Worm (Caenorhabditis elegans): ENCODE results near the gene nlp-53.

Gene nlp-53

ce11 chrX:13604946-13605617 lies 13.6 kb upstream of the nlp-53 start, which contains the start of gene F54B11.9 (continued):
- TF ChIP-seq ceh-62 (tag; optimal IDR thresholded peaks at IDR 0.05) (no peak), egl-27 (tag; optimal IDR thresholded peaks at IDR 0.05) (no peak), nhr-11 (tag; optimal IDR thresholded peaks at IDR 0.05) (peak; percentile 56), ceh-44 (GFP tag; IDR thresholded peaks at IDR 0.05) (no peak)

ce11 chrX:13605854-13606253 lies 12.8 kb upstream of the nlp-53 start:
- TF ChIP-seq ama-1 (optimal IDR thresholded peaks at IDR 0.05) (no peak), nhr-42 (GFP tag; IDR thresholded peaks at IDR 0.05) (no peak), ztf-7 (tag; optimal IDR thresholded peaks at IDR 0.05) (no peak), nhr-77 (tag; optimal IDR thresholded peaks at IDR 0.05) (no peak), daf-8 (GFP tag; IDR thresholded peaks at IDR 0.05) (no peak), dmd-6 (GFP tag; IDR thresholded peaks at IDR 0.05) (no peak), D1046.2 (GFP tag; IDR thresholded peaks at IDR 0.05) (no peak), T26A8.4 (GFP tag; IDR thresholded peaks at IDR 0.05) (no peak)

- TF ChIP-seq lin-39 (tag; optimal IDR thresholded peaks at IDR 0.05) (no peak), fkh-10 (GFP tag; optimal IDR thresholded peaks at IDR 0.05) (peak; percentile 52)
Observed at ce11 chrX:13610040-13610439, 8.6 kb upstream of the nlp-53 start.

- no peak for TF ChIP-seq zip-11 (GFP tag; IDR thresholded peaks at IDR 0.05)
- peak in 1 of 2 experiments; percentile 57 for TF ChIP-seq unc-62 (GFP tag; optimal IDR thresholded peaks at IDR 0.05 in 1 of 2)
- TF ChIP-seq unc-62 (tag; optimal IDR thresholded peaks at IDR 0.05) = no peak
Observed at ce11 chrX:13615181-13615580, 3.5 kb upstream of the nlp-53 start.

ce11 chrX:13621628-13622027 lies 3.0 kb downstream of the nlp-53 start, which contains the start of gene Y12A6A.1:
Gene Y12A6A.1 (minus strand): TSS chrX:13621728.
- TF ChIP-seq nhr-77 (tag; optimal IDR thresholded peaks at IDR 0.05) = no peak
- no peak for TF ChIP-seq unc-130 (GFP tag; optimal IDR thresholded peaks at IDR 0.05)
- no peak for TF ChIP-seq aha-1 (tag)
- TF ChIP-seq zip-2 (tag; optimal IDR thresholded peaks at IDR 0.05) = no peak
- no peak for TF ChIP-seq tra-1 (GFP tag; IDR thresholded peaks at IDR 0.05)
- TF ChIP-seq snpc-4 (tag; optimal IDR thresholded peaks at IDR 0.05) = no peak
- no peak for TF ChIP-seq F26F4.8 (GFP tag; conservative IDR thresholded peaks at IDR 0.05)
- no peak for TF ChIP-seq gei-8 (GFP tag; optimal IDR thresholded peaks at IDR 0.05)
- no peak for TF ChIP-seq lin-13 (GFP tag; optimal IDR thresholded peaks at IDR 0.05)
- TF ChIP-seq set-16 (GFP tag; IDR thresholded peaks at IDR 0.05) = no peak
- no peak for TF ChIP-seq nhr-237 (tag; optimal IDR thresholded peaks at IDR 0.05)
- no peak for TF ChIP-seq nhr-28 (tag; optimal IDR thresholded peaks at IDR 0.05)
- TF ChIP-seq Y105C5A.15 (GFP tag; IDR thresholded peaks at IDR 0.05) = no peak
- no peak for TF ChIP-seq jun-1 (tag; optimal IDR thresholded peaks at IDR 0.05)
- no peak for TF ChIP-seq mxl-2 (GFP tag; conservative IDR thresholded peaks at IDR 0.05)
- TF ChIP-seq saeg-2 (GFP tag; IDR thresholded peaks at IDR 0.05) = no peak
- no peak for TF ChIP-seq nhr-11 (tag; optimal IDR thresholded peaks at IDR 0.05)
- TF ChIP-seq lim-7 (GFP tag; IDR thresholded peaks at IDR 0.05) = no peak
- TF ChIP-seq zag-1 (tag; optimal IDR thresholded peaks at IDR 0.05) = no peak

- TF ChIP-seq fkh-10 (GFP tag; optimal IDR thresholded peaks at IDR 0.05) (peak; percentile 66), Y48G9A.11 (GFP tag; IDR thresholded peaks at IDR 0.05) (no peak)
Observed at ce11 chrX:13631122-13631672, 12.5 kb downstream of the nlp-53 start, which contains the start of gene nlg-1. Gene nlg-1 (minus strand): TSS chrX:13631172.
